Worm (Caenorhabditis elegans) whole organism, L4 larva: Measurements from ENCODE around the gene C54G7.1.
A peak's percentile ranks its signal among the peaks of the same experiment; 100 is the strongest.

ENCODE experiments used
- D1046.2 ChIP-seq: fragments of 200-800 bp; sonication (Bioruptor generic); IDR thresholded peaks from 2 replicates; pipeline ENCODE4 v1.3.6; 2022; ENCODE audit warnings: missing genetic modification characterization, missing compliant biosample characterization
- F26F4.8 ChIP-seq: fragments of 200-800 bp; sonication (Bioruptor generic); conservative IDR thresholded peaks from 2 replicates; pipeline ENCODE4 v1.3.6; 2022; ENCODE audit warnings: missing genetic modification characterization, missing compliant biosample characterization
- ZK546.5 ChIP-seq, 2 experiments: sonication (generic microtip); optimal IDR thresholded peaks; 2 replicates each; lab custom pipeline; 2017; ENCODE audit warnings: missing biosample characterization in 2 of 2, missing genetic modification characterization in 2 of 2
- ceh-44 ChIP-seq: fragments of 200-800 bp; sonication (Bioruptor generic); IDR thresholded peaks from 2 replicates; pipeline ENCODE4 v1.3.6; 2022; ENCODE audit warnings: missing genetic modification reagents, missing genetic modification characterization, missing compliant biosample characterization
- ceh-82 ChIP-seq: sonication (generic microtip); optimal IDR thresholded peaks from 2 replicates; lab custom pipeline; 2017; ENCODE audit warnings: missing biosample characterization, missing genetic modification characterization
- daf-12 ChIP-seq: fragments of 150-350 bp; optimal IDR thresholded peaks from 2 replicates; lab custom pipeline; 2014; ENCODE audit warnings: missing biosample characterization, missing genetic modification reagents, missing genetic modification characterization
- daf-16 ChIP-seq, 3 experiments: sonication (generic microtip); optimal IDR thresholded peaks; 2 replicates each; lab custom pipeline; 2016 to 2017; ENCODE audit warnings: missing genetic modification characterization in 3 of 3, missing genetic modification reagents in 3 of 3, mild to moderate bottlenecking in 2 of 3, missing compliant biosample characterization in 2 of 3, missing biosample characterization in 1 of 3, moderate library complexity in 1 of 3
- dmd-6 ChIP-seq: fragments of 200-800 bp; sonication (Bioruptor generic); IDR thresholded peaks from 2 replicates; pipeline ENCODE4 v1.3.6; 2022; ENCODE audit warnings: missing genetic modification reagents, missing genetic modification characterization, missing compliant biosample characterization
- dpl-1 ChIP-seq: fragments of 150-350 bp; optimal IDR thresholded peaks from 2 replicates; lab custom pipeline; 2014; ENCODE audit warnings: missing biosample characterization, missing genetic modification reagents, missing genetic modification characterization
- fos-1 ChIP-seq: fragments of 150-350 bp; optimal IDR thresholded peaks from 2 replicates; lab custom pipeline; 2014; ENCODE audit warnings: missing biosample characterization, missing genetic modification characterization
- hif-1 ChIP-seq, 2 experiments: sonication (generic microtip); optimal IDR thresholded peaks; 2 replicates each; lab custom pipeline; 2016 to 2017; ENCODE audit warnings: missing compliant biosample characterization in 2 of 2, missing genetic modification characterization in 2 of 2, missing genetic modification reagents in 2 of 2, missing genotype in 2 of 2, mild to moderate bottlenecking in 1 of 2
- hlh-11 ChIP-seq: fragments of 200-800 bp; sonication (Bioruptor generic); optimal IDR thresholded peaks from 2 replicates; lab custom pipeline; 2018; ENCODE audit warnings: mild to moderate bottlenecking, missing genetic modification characterization, missing compliant biosample characterization
- lim-7 ChIP-seq: fragments of 200-800 bp; sonication (Bioruptor generic); IDR thresholded peaks from 2 replicates; pipeline ENCODE4 v1.3.6; 2022; ENCODE audit warnings: missing genetic modification characterization, missing compliant biosample characterization
- lin-1 ChIP-seq: fragments of 200-800 bp; sonication (Bioruptor generic); IDR thresholded peaks from 2 replicates; pipeline ENCODE4 v1.3.6; 2022; ENCODE audit warnings: missing genetic modification reagents, missing genetic modification characterization, missing compliant biosample characterization
- lir-3 ChIP-seq: sonication (generic microtip); optimal IDR thresholded peaks from 2 replicates; lab custom pipeline; 2016; ENCODE audit warnings: mild to moderate bottlenecking, missing genetic modification characterization, missing compliant biosample characterization
- lsy-2 ChIP-seq, 2 experiments: fragments of 150-350 bp in 1 of 2; sonication (generic microtip) in 1 of 2; optimal IDR thresholded peaks; 2 replicates each; lab custom pipeline; 2014 to 2017; ENCODE audit warnings: missing biosample characterization in 2 of 2, missing genetic modification characterization in 2 of 2
- mdl-1 ChIP-seq, 2 experiments: fragments of 150-350 bp in 1 of 2; sonication (generic microtip) in 1 of 2; optimal IDR thresholded peaks; 2 replicates each; lab custom pipeline; 2014 to 2017; ENCODE audit warnings: missing biosample characterization in 2 of 2, missing genetic modification characterization in 2 of 2
- mep-1 ChIP-seq: fragments of 150-350 bp; sonication (generic microtip); optimal IDR thresholded peaks from 3 replicates; lab custom pipeline; 2014; ENCODE audit warnings: missing biosample characterization, missing genetic modification characterization
- mes-2 ChIP-seq: sonication (generic microtip); optimal IDR thresholded peaks from 2 replicates; lab custom pipeline; 2016; ENCODE audit warnings: missing genotype, mild to moderate bottlenecking, missing genetic modification characterization, missing compliant biosample characterization; ENCODE audit not compliant: poor library complexity, severe bottlenecking
- mxl-2 ChIP-seq: fragments of 200-800 bp; sonication (Bioruptor generic); conservative IDR thresholded peaks from 2 replicates; pipeline ENCODE4 v1.3.6; 2022; ENCODE audit warnings: missing genetic modification reagents, missing genetic modification characterization, missing compliant biosample characterization
- mxl-3 ChIP-seq: fragments of 200-800 bp; sonication (Bioruptor generic); optimal IDR thresholded peaks from 2 replicates; lab custom pipeline; 2018; ENCODE audit warnings: mild to moderate bottlenecking, missing genetic modification characterization, missing compliant biosample characterization
- nhr-10 ChIP-seq: fragments of 150-350 bp; optimal IDR thresholded peaks from 2 replicates; lab custom pipeline; 2014; ENCODE audit warnings: missing biosample characterization, missing genetic modification characterization
- nhr-102 ChIP-seq: sonication (generic microtip); optimal IDR thresholded peaks from 2 replicates; lab custom pipeline; 2016; ENCODE audit warnings: mild to moderate bottlenecking, missing genetic modification characterization, moderate library complexity, missing compliant biosample characterization
- nhr-111 ChIP-seq: fragments of 200-800 bp; sonication (Bioruptor generic); optimal IDR thresholded peaks from 2 replicates; lab custom pipeline; 2018; ENCODE audit warnings: mild to moderate bottlenecking, missing genetic modification characterization, missing compliant biosample characterization
- nhr-25 ChIP-seq: sonication (generic microtip); optimal IDR thresholded peaks from 2 replicates; lab custom pipeline; 2017; ENCODE audit warnings: missing genetic modification characterization, mild to moderate bottlenecking, missing compliant biosample characterization, antibody characterized with exemption, moderate library complexity, borderline replicate concordance; ENCODE audit not compliant: insufficient read depth
- nhr-28 ChIP-seq: fragments of 150-350 bp; optimal IDR thresholded peaks from 2 replicates; lab custom pipeline; 2014; ENCODE audit warnings: missing biosample characterization, missing genetic modification characterization
- nhr-41 ChIP-seq: fragments of 200-800 bp; sonication (Bioruptor generic); IDR thresholded peaks from 2 replicates; pipeline ENCODE4 v1.3.6; 2022; ENCODE audit warnings: missing genetic modification reagents, missing genetic modification characterization, missing compliant biosample characterization
- nhr-42 ChIP-seq: fragments of 200-800 bp; sonication (Bioruptor generic); IDR thresholded peaks from 2 replicates; pipeline ENCODE4 v1.3.6; 2022; ENCODE audit warnings: missing genetic modification characterization, missing compliant biosample characterization
- nhr-48 ChIP-seq: sonication (generic microtip); optimal IDR thresholded peaks from 2 replicates; lab custom pipeline; 2016; ENCODE audit warnings: mild to moderate bottlenecking, missing genetic modification characterization, missing compliant biosample characterization
- nhr-76 ChIP-seq: fragments of 150-350 bp; optimal IDR thresholded peaks from 2 replicates; lab custom pipeline; 2014; ENCODE audit warnings: missing biosample characterization, missing genetic modification characterization
- php-3 ChIP-seq: fragments of 200-800 bp; sonication (Bioruptor generic); IDR thresholded peaks from 2 replicates; pipeline ENCODE4 v1.3.6; 2022; ENCODE audit warnings: missing genetic modification reagents, missing genetic modification characterization, missing compliant biosample characterization
- pqm-1 ChIP-seq: sonication (generic microtip); optimal IDR thresholded peaks from 2 replicates; lab custom pipeline; 2017; ENCODE audit warnings: missing biosample characterization, missing genetic modification characterization
- saeg-2 ChIP-seq: fragments of 200-800 bp; sonication (Bioruptor generic); IDR thresholded peaks from 2 replicates; pipeline ENCODE4 v1.3.6; 2022; ENCODE audit warnings: missing genetic modification reagents, missing genetic modification characterization, missing compliant biosample characterization
- sdz-12 ChIP-seq: fragments of 200-800 bp; sonication (Bioruptor generic); optimal IDR thresholded peaks from 2 replicates; lab custom pipeline; 2018; ENCODE audit warnings: mild to moderate bottlenecking, missing genetic modification characterization, missing compliant biosample characterization
- snpc-1.2 ChIP-seq: fragments of 200-800 bp; sonication (Bioruptor generic); IDR thresholded peaks from 2 replicates; pipeline ENCODE4 v1.3.6; 2022; ENCODE audit warnings: missing genetic modification reagents, missing genetic modification characterization, missing compliant biosample characterization
- spr-1 ChIP-seq: sonication (generic microtip); optimal IDR thresholded peaks from 2 replicates; lab custom pipeline; 2016; ENCODE audit warnings: mild to moderate bottlenecking, missing genetic modification characterization, missing compliant biosample characterization
- spr-3 ChIP-seq: fragments of 200-800 bp; sonication (Bioruptor generic); optimal IDR thresholded peaks from 2 replicates; lab custom pipeline; 2018; ENCODE audit warnings: mild to moderate bottlenecking, missing genetic modification characterization, missing compliant biosample characterization
- tag-97 ChIP-seq: fragments of 200-800 bp; sonication (Bioruptor generic); IDR thresholded peaks from 2 replicates; pipeline ENCODE4 v1.3.6; 2022; ENCODE audit warnings: missing genetic modification characterization, missing compliant biosample characterization
- tra-1 ChIP-seq: fragments of 200-800 bp; sonication (Bioruptor generic); IDR thresholded peaks from 2 replicates; pipeline ENCODE4 v1.3.6; 2022; ENCODE audit warnings: missing genetic modification reagents, missing genetic modification characterization, missing compliant biosample characterization
- unc-39 ChIP-seq: sonication (generic microtip); optimal IDR thresholded peaks from 2 replicates; lab custom pipeline; 2017; ENCODE audit warnings: missing biosample characterization, missing genetic modification characterization
- unc-62 ChIP-seq, 3 experiments: fragments of 150-350 bp in 1 of 3; sonication (generic microtip); optimal IDR thresholded peaks in 2 of 3; peaks in 1 of 3; 1 replicate in 1 of 3; 2 replicates in 2 of 3; lab custom pipeline; 2014 to 2017; ENCODE audit warnings: missing biosample characterization in 3 of 3, missing genetic modification characterization in 3 of 3, missing genetic modification reagents in 3 of 3, missing genotype in 1 of 3
- vab-7 ChIP-seq: fragments of 200-800 bp; sonication (Bioruptor generic); IDR thresholded peaks from 2 replicates; pipeline ENCODE4 v1.3.6; 2022; ENCODE audit warnings: missing genetic modification reagents, missing genetic modification characterization, missing compliant biosample characterization
- zag-1 ChIP-seq: fragments of 150-350 bp; optimal IDR thresholded peaks from 2 replicates; lab custom pipeline; 2014; ENCODE audit warnings: missing biosample characterization, missing genetic modification characterization
- ztf-11 ChIP-seq: fragments of 150-350 bp; optimal IDR thresholded peaks from 2 replicates; lab custom pipeline; 2014; ENCODE audit warnings: missing biosample characterization, missing genetic modification characterization

Gene C54G7.1

DNA sequence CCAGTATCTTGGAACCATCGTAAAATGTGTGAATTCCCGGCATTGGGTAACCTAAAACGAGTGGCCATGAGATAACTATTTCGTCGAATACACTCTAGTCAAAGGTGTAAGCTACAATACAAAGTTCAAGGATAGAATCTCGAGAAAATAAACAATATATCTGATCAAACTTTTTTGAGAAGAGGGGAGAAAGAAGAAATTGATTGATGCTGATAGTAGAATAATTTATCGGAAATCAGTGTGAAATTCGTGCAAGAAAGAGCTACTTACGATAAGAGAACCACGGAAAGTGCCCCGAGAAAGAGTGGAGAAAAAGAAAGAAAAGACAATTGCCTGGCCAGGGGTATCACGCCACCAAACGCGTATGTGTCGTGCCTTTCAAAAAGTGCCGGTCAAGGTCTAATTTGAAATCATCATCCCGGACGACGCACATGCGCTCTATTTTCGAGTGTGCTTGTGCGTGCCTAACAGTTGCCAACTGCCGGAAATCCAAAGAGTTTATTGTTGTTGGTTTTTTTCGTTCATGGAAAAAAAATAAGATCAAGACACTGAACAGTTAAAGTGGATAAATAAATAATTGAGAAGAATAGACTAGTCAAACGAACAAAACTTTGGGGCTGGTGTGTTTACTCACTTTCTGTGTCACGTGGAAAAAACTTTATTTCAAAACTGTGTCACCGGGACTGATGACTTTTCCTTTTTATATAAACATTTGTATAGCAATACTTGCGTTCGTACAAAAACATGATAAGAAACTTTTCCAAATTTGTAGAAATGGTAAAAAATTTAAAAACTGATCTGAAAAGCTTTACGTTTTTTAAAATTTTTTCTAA lies 20.8 kb upstream of the C54G7.1 start, which contains the start of gene mboa-3 (continued):
- no peak for TF ChIP-seq saeg-2
- no peak for TF ChIP-seq lir-3
- TF ChIP-seq mep-1 = peak; percentile 8
- TF ChIP-seq fos-1 = no peak
- no peak for TF ChIP-seq unc-39 (tag; lab: Kevin White, UChicago)
- no peak for TF ChIP-seq dpl-1
- TF ChIP-seq lsy-2 (tag; optimal IDR thresholded peaks at IDR 0.05; lab: Kevin White, UChicago) = no peak
- peak in 1 of 2 experiments; percentile 87 for TF ChIP-seq unc-62 (GFP tag; optimal IDR thresholded peaks at IDR 0.05 in 1 of 2; lab: Kevin White, UChicago)
- no peak for TF ChIP-seq unc-62 (tag; optimal IDR thresholded peaks at IDR 0.05; lab: Kevin White, UChicago)
- no peak for TF ChIP-seq vab-7 (GFP tag; lab: Robert Waterston, UW)
- TF ChIP-seq spr-3 (GFP tag; lab: Kevin White, UChicago) = no peak
- TF ChIP-seq hlh-11 (tag; lab: Kevin White, UChicago) = peak; percentile 70
- TF ChIP-seq nhr-76 (tag; lab: Kevin White, UChicago) = no peak
- no peak for TF ChIP-seq mxl-2 (GFP tag; lab: Robert Waterston, UW)
- TF ChIP-seq D1046.2 = no peak
- 0 out of 2 replicates have a peak, but pooled peaks have one; percentile 22 for TF ChIP-seq tra-1
- TF ChIP-seq tag-97 = no peak
- TF ChIP-seq ztf-11 (tag; lab: Kevin White, UChicago) = no peak
- TF ChIP-seq ZK546.5 (tag; optimal IDR thresholded peaks at IDR 0.05; lab: Kevin White, UChicago) = no peak
- TF ChIP-seq ceh-82 (tag; lab: Kevin White, UChicago) = no peak
- peak; percentile 64 for TF ChIP-seq mxl-3 (GFP tag; lab: Kevin White, UChicago)
- no peak for TF ChIP-seq daf-12
- no peak for TF ChIP-seq nhr-42
- no peak for TF ChIP-seq F26F4.8 (GFP tag; lab: Robert Waterston, UW)
- no peak for TF ChIP-seq nhr-25
- TF ChIP-seq nhr-111 (GFP tag; lab: Kevin White, UChicago) = no peak
- TF ChIP-seq nhr-102 (tag; lab: Kevin White, UChicago) = no peak
- TF ChIP-seq daf-16 (GFP tag; optimal IDR thresholded peaks at IDR 0.05; lab: Kevin White, UChicago) = peak in 1 of 2 experiments; percentile 12
- TF ChIP-seq daf-16 (tag; optimal IDR thresholded peaks at IDR 0.05; lab: Kevin White, UChicago) = peak; percentile 68
- TF ChIP-seq sdz-12 = no peak
- TF ChIP-seq snpc-1.2 (GFP tag; lab: Robert Waterston, UW) = no peak
- no peak for TF ChIP-seq nhr-10 (tag; lab: Kevin White, UChicago)

DNA sequence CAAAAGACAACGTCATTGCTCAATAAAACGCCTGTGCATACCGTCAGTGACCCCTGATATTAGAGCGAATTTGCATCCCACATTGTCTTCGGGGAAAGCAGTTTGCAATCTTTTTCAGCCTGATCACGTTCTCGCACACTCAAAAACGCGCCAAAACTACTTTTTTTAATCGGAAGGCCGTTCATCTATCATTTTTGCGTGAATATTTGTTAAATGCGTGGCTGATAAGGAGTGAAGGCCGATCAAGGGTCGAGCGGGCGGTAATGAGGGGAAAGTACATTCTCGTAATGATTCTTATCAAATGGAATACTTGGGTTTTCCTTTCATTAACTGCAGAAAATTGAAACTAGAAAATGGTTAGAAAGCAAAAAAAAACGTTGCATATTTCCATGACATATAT lies 19.5 kb upstream of the C54G7.1 start:
- TF ChIP-seq ceh-44 (GFP tag; lab: Robert Waterston, UW) (no peak), tra-1 (0 out of 2 replicates have a peak, but pooled peaks have one; percentile 41), mdl-1 (tag; optimal IDR thresholded peaks at IDR 0.05; lab: Kevin White, UChicago) (peak in 1 of 2 experiments; percentile 63), lin-1 (GFP tag; lab: Robert Waterston, UW) (0 out of 2 replicates have a peak, but pooled peaks have one; percentile 15), zag-1 (tag; lab: Kevin White, UChicago) (no peak), nhr-25 (peak; percentile 46), dmd-6 (GFP tag; lab: Robert Waterston, UW) (peak; percentile 68), fos-1 (no peak), php-3 (GFP tag; lab: Robert Waterston, UW) (peak; percentile 48; the same call in 1 of the 2 replicates), hif-1 (tag; optimal IDR thresholded peaks at IDR 0.05; lab: Kevin White, UChicago) (peak in 1 of 2 experiments; percentile 24), mxl-3 (GFP tag; lab: Kevin White, UChicago) (peak; percentile 75), pqm-1 (peak; percentile 49), nhr-28 (tag; lab: Kevin White, UChicago) (peak; percentile 50), nhr-41 (GFP tag; lab: Robert Waterston, UW) (no peak), spr-1 (no peak), mes-2 (tag; lab: Kevin White, UChicago) (peak; percentile 12), dpl-1 (no peak), lim-7 (GFP tag; lab: Robert Waterston, UW) (no peak), nhr-48 (tag; lab: Kevin White, UChicago) (peak; percentile 27), hlh-11 (tag; lab: Kevin White, UChicago) (peak; percentile 79)
